Fruit fly (Drosophila melanogaster): ENCODE measurements around the gene wg.

wg gene

DNA sequence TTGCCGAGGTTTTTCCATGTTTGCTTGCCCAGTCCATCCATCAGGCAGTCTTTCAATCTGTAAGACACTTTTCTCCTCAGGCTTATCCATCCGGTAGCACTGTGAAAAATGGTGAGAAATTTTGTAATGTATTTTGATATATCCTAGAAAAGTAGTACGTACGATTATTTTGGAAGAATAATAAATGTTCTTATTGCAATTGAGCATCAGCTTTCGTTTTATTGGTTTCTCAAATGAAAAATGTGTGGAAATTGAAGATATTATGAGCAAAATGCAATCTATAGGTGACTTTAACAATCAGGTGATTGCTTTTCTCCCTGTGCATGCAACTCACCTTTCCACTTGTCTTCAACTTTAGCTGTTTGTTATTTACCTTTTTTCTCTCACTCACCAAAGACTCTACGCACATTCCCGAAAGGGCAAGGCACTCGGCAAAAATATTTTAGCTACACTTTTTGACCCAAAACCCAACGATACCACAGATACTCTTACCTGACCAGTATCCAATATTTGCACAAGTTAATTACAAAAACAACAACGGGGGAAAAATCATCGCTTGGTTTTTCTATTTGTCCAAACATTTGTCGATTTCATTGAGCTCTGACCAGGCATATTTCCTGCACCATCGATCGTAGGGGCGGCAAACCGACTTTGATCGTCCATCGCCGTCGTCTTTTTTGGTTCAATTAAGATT is 29.2 kb upstream of the wg start:
- no peak for TF ChIP-seq Dll (optimal IDR thresholded peaks at IDR 0.05)
- TF ChIP-seq CG8478 (optimal IDR thresholded peaks at IDR 0.05): no peak
- no peak for TF ChIP-seq usp (GFP tag; optimal IDR thresholded peaks at IDR 0.05)
- no peak for TF ChIP-seq psq (optimal IDR thresholded peaks at IDR 0.05)
- no peak for TF ChIP-seq pan (optimal IDR thresholded peaks at IDR 0.05)

dm6 chr2L:7281430-7281829 is 25.5 kb upstream of the wg start:
- TF ChIP-seq usp (GFP tag; optimal IDR thresholded peaks at IDR 0.05): no peak
- no peak for TF ChIP-seq pan (optimal IDR thresholded peaks at IDR 0.05)
- TF ChIP-seq CG8478 (optimal IDR thresholded peaks at IDR 0.05): no peak

DNA sequence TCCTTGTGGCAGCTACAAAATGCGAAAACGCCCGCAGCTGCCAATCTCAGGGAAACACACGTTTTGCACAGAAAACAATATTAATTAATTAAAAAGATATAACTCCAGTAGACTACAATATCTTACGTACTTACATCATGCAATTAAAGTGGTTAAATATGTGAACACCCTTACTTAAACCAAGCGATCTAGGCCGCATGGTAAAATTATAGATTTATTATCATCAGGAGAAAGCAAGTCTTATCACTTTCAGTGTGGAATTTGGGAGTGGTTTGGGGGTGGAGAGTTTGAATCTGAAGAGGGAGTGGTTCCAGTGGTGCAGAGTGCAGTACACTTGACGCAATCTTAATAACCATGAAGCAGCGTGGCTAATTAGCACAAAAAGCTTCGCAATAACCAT is 24.8 kb upstream of the wg start:
- TF ChIP-seq usp (GFP tag; optimal IDR thresholded peaks at IDR 0.05) (no peak), EcR (GFP tag; optimal IDR thresholded peaks at IDR 0.05) (no peak), Dll (optimal IDR thresholded peaks at IDR 0.05) (no peak), CG8478 (optimal IDR thresholded peaks at IDR 0.05) (no peak), psq (optimal IDR thresholded peaks at IDR 0.05) (no peak), pan (optimal IDR thresholded peaks at IDR 0.05) (no peak)

- TF ChIP-seq usp (GFP tag; optimal IDR thresholded peaks at IDR 0.05) (no peak), psq (optimal IDR thresholded peaks at IDR 0.05) (no peak), Dll (optimal IDR thresholded peaks at IDR 0.05) (no peak), CG8478 (optimal IDR thresholded peaks at IDR 0.05) (no peak), EcR (GFP tag; optimal IDR thresholded peaks at IDR 0.05) (no peak), pan (optimal IDR thresholded peaks at IDR 0.05) (no peak)
Measured at dm6 chr2L:7284121-7284520, 22.8 kb upstream of the wg start.

- TF ChIP-seq Dll (optimal IDR thresholded peaks at IDR 0.05) (no peak), psq (optimal IDR thresholded peaks at IDR 0.05) (no peak), EcR (GFP tag; optimal IDR thresholded peaks at IDR 0.05) (no peak), pan (optimal IDR thresholded peaks at IDR 0.05) (no peak), CG8478 (optimal IDR thresholded peaks at IDR 0.05) (no peak), usp (GFP tag; optimal IDR thresholded peaks at IDR 0.05) (no peak)
Measured at dm6 chr2L:7284791-7285190, 22.2 kb upstream of the wg start.

DNA sequence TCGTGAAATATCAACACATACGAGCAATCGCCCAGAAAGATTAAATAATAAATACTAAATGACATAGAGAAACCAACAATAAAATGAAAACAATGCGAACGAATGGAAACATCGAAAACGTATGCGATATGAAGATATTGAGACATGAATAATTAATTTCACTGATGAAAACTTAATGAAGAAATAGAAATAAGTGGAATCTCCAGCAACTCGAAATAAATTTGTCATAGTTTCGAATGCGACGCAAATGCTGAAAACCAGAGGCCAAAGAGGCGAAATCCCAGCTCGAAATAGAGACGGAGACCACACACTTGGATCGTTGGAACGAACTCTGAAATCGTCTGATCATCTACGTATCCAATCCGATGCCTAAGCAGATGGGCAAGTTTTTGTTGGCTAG is 21.1 kb upstream of the wg start:
- TF ChIP-seq CG8478 (optimal IDR thresholded peaks at IDR 0.05): no peak
- TF ChIP-seq Dll (optimal IDR thresholded peaks at IDR 0.05): no peak
- TF ChIP-seq EcR (GFP tag; optimal IDR thresholded peaks at IDR 0.05): no peak
- TF ChIP-seq pan (optimal IDR thresholded peaks at IDR 0.05): no peak
- no peak for TF ChIP-seq usp (GFP tag; optimal IDR thresholded peaks at IDR 0.05)
- TF ChIP-seq psq (optimal IDR thresholded peaks at IDR 0.05): no peak

dm6 chr2L:7289880-7290279 is 17.1 kb upstream of the wg start:
- TF ChIP-seq usp (GFP tag; optimal IDR thresholded peaks at IDR 0.05) (no peak), CG8478 (optimal IDR thresholded peaks at IDR 0.05) (no peak), EcR (GFP tag; optimal IDR thresholded peaks at IDR 0.05) (no peak), Dll (optimal IDR thresholded peaks at IDR 0.05) (no peak), psq (optimal IDR thresholded peaks at IDR 0.05) (no peak), pan (optimal IDR thresholded peaks at IDR 0.05) (no peak)

- no peak for TF ChIP-seq usp (GFP tag; optimal IDR thresholded peaks at IDR 0.05)
- no peak for TF ChIP-seq CG8478 (optimal IDR thresholded peaks at IDR 0.05)
- TF ChIP-seq Dll (optimal IDR thresholded peaks at IDR 0.05): no peak
- no peak for TF ChIP-seq psq (optimal IDR thresholded peaks at IDR 0.05)
- no peak for TF ChIP-seq pan (optimal IDR thresholded peaks at IDR 0.05)
- no peak for TF ChIP-seq EcR (GFP tag; optimal IDR thresholded peaks at IDR 0.05)
Measured at dm6 chr2L:7290577-7290976, 16.4 kb upstream of the wg start.

- no peak for TF ChIP-seq CG8478 (optimal IDR thresholded peaks at IDR 0.05)
- TF ChIP-seq EcR (GFP tag; optimal IDR thresholded peaks at IDR 0.05): no peak
- no peak for TF ChIP-seq Dll (optimal IDR thresholded peaks at IDR 0.05)
Measured at dm6 chr2L:7291968-7292367, 15.0 kb upstream of the wg start.

DNA sequence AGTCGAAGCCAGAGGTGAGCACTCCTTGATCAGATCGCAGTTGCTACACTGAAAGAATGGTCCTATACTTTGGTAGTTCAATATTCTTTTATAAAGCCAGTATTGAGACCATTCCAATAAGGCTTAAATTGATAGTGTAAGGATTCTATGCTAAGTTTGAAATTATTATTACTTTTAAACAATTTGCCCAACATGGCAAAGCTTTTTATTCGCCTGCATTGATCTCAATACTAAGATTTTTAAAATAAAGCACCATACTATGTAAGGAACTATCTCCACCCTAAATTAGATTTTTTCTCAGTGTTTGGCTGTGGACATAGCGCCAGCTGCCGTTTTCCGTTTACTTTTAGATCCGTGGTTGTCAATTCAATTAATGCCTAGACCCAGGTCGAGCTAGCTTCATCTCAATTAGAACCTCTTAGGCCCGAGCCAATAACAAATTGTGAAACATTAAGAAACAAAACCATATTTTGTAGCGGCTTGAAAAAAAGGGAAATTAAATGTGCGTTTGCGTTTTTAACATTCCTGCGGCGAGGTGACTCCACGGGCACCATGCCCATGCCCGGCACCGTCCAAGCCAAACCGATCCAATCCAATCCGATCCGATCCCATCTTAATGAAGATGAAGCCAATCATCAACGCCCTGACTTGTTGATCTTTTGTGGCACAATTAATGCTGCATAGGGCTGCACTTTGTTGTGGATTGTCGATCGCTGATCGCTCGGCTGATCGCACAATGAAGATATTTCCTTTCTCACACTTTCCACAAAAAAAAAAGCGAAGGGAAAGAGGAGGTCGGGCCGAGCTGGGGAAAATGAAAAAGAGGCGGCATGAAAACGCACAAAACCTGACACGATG is 13.3 kb upstream of the wg start:
- TF ChIP-seq usp (GFP tag; optimal IDR thresholded peaks at IDR 0.05) (no peak), CG8478 (optimal IDR thresholded peaks at IDR 0.05) (no peak), pan (optimal IDR thresholded peaks at IDR 0.05) (no peak), psq (optimal IDR thresholded peaks at IDR 0.05) (no peak), EcR (GFP tag; optimal IDR thresholded peaks at IDR 0.05) (no peak), Dll (optimal IDR thresholded peaks at IDR 0.05) (no peak)

DNA sequence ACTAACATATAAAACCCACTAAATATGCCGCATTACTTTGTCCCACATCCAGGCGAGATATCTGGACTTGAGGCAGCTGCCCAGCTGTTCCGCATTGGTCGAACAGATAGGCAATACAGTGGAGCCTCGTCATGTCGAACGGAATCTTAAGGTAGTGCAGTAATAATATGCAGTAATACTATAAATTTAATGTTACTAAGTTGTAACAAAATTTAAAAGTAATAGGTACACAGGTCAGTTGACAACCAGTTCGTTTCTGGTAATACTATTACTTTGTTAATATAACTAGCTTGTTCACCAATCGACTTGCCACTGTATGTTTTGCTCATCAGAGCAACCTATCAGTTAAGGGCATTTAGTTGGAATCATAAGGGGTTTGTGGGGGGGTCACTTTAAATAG is 12.0 kb upstream of the wg start:
- TF ChIP-seq psq (optimal IDR thresholded peaks at IDR 0.05) (no peak), pan (optimal IDR thresholded peaks at IDR 0.05) (no peak), CG8478 (optimal IDR thresholded peaks at IDR 0.05) (no peak), usp (GFP tag; optimal IDR thresholded peaks at IDR 0.05) (no peak)

dm6 chr2L:7295924-7296323 is 11.0 kb upstream of the wg start:
- TF ChIP-seq psq (optimal IDR thresholded peaks at IDR 0.05) (no peak), usp (GFP tag; optimal IDR thresholded peaks at IDR 0.05) (no peak), pan (optimal IDR thresholded peaks at IDR 0.05) (no peak), CG8478 (optimal IDR thresholded peaks at IDR 0.05) (no peak), Dll (optimal IDR thresholded peaks at IDR 0.05) (no peak), EcR (GFP tag; optimal IDR thresholded peaks at IDR 0.05) (no peak)
